Worm (Caenorhabditis elegans): ENCODE data around the gene tsp-10.

DNA sequence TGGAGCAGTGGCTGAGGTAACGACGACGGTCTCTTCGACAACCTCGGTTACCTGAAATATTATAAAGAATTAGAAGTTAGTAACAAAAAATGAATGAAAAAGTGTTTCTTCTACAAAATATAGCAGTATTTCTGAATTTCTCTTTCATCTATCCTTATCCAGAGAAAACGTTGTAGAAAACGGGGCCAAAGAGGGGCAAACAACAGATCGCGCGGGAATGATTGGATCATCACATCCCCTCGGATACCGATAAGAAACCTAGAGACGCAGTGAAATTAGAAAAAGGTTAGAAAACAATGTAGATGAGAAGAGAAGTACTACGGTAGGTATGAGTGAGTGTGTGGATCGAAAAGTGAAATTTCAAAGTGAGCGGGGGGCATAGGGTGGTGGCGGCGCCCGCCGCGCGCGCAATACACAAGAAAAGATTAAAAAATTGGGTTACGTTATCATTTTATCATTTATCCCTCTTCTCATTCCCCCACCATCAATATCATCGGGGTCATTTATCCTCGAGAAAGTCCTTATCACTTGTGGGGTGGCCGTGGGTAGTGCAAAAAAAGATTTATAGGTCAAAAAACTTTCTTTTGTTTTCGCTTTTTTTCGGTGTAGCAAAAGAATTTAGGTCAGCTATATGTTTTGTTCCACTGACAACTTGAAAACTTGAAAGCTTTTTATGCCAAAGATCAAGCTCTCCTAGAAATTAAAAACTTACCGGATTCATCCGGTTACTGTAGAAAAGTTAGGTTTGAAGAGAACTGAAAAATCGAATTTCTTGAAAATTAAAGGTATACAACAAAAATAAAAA lies 6.0 kb upstream of the tsp-10 start, which contains the start of the genes dpy-10 and T14B4.19:
- TF ChIP-seq bed-1 (GFP tag; IDR thresholded peaks at IDR 0.05) (no peak), nfya-1 (tag; optimal IDR thresholded peaks at IDR 0.05; ENCODE audit: borderline replicate concordance, insufficient read depth) (no peak)

Measured in whole organism, young adult.